Worm (Caenorhabditis elegans): ENCODE measurements around the gene R53.8.

Gene R53.8

DNA sequence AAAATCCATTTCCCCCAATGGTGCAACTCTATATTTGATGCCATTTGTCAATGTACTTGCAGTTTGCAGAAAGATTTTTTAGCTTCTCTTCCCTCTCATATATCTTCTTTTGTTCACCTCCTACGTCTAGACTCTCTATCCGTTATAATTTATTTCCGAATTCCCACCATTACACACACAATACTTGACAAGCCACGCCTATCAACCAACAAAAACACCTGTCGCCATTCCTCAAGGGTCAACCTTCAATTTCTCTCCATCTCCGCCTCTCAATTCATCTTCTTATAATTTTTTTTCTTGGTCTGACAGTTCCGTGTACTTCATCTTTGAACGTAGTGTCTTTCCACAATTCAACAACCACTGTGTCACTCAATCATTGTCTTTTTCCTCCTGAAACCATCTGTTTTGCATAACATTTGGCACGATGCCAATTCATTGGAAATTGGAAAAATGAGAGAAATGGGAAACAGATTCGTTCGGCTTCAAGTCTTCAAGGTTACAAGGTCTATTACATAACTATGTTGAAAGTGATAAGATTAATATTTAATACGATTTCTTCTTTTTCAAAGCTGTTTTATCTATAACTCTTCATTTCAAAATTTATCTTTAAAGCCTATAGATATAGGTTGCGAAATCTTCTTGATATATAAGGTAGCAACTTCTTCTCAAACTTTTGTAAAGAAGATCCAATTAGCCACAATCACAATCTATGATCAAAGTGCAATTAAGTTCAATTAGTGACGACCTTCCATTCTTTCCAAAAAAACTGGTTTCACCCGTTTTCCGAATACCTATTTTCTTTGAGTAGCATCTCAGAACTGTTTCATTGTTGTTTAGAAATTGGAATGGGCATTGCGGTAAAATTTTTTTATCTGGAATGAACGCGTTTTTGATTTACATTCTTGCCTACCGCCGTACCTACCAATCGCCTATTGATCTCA, 10.4 kb downstream of the R53.8 start:
- TF ChIP-seq flt-1 (GFP tag; IDR thresholded peaks at IDR 0.05) (no peak), sea-1 (GFP tag; conservative IDR thresholded peaks at IDR 0.05) (no peak), tbx-37 (GFP tag; conservative IDR thresholded peaks at IDR 0.05) (no peak), aly-1 (tag; optimal IDR thresholded peaks at IDR 0.05) (no peak), hnd-1 (tag; optimal IDR thresholded peaks at IDR 0.05) (no peak), ets-7 (tag; optimal IDR thresholded peaks at IDR 0.05) (no peak), B0310.2 (tag; optimal IDR thresholded peaks at IDR 0.05) (no peak), ama-1 (optimal IDR thresholded peaks at IDR 0.05) (no peak), F13C5.2 (tag; optimal IDR thresholded peaks at IDR 0.05) (no peak), tbx-11 (GFP tag; IDR thresholded peaks at IDR 0.05) (no peak), ceh-36 (tag; optimal IDR thresholded peaks at IDR 0.05) (no peak), hmg-4 (GFP tag; optimal IDR thresholded peaks at IDR 0.05) (no peak), scrt-1 (GFP tag; IDR thresholded peaks at IDR 0.05) (no peak), ceh-13 (GFP tag; optimal IDR thresholded peaks at IDR 0.05) (no peak), pes-1 (GFP tag; IDR thresholded peaks at IDR 0.05) (no peak)

- TF ChIP-seq ama-1 (optimal IDR thresholded peaks at IDR 0.05), result no peak
- no peak for TF ChIP-seq scrt-1 (GFP tag; IDR thresholded peaks at IDR 0.05)
- TF ChIP-seq flt-1 (GFP tag; IDR thresholded peaks at IDR 0.05), result no peak
These were observed 12.1 kb downstream of the R53.8 start for ce11 chrII:9988620-9989019.

- TF ChIP-seq F13C5.2 (tag; optimal IDR thresholded peaks at IDR 0.05) (no peak), ceh-36 (tag; optimal IDR thresholded peaks at IDR 0.05) (no peak), ama-1 (optimal IDR thresholded peaks at IDR 0.05) (no peak), hmbx-1 (tag; optimal IDR thresholded peaks at IDR 0.05) (no peak), ets-7 (tag; optimal IDR thresholded peaks at IDR 0.05) (no peak), ceh-13 (GFP tag; optimal IDR thresholded peaks at IDR 0.05) (no peak), tbx-11 (GFP tag; IDR thresholded peaks at IDR 0.05) (no peak), hnd-1 (tag; optimal IDR thresholded peaks at IDR 0.05) (no peak), hmg-4 (GFP tag; optimal IDR thresholded peaks at IDR 0.05) (no peak), B0310.2 (tag; optimal IDR thresholded peaks at IDR 0.05) (no peak), tbx-37 (GFP tag; conservative IDR thresholded peaks at IDR 0.05) (no peak), aly-1 (tag; optimal IDR thresholded peaks at IDR 0.05) (no peak), scrt-1 (GFP tag; IDR thresholded peaks at IDR 0.05) (no peak)
These were observed 13.0 kb downstream of the R53.8 start for ce11 chrII:9989533-9989932.

DNA sequence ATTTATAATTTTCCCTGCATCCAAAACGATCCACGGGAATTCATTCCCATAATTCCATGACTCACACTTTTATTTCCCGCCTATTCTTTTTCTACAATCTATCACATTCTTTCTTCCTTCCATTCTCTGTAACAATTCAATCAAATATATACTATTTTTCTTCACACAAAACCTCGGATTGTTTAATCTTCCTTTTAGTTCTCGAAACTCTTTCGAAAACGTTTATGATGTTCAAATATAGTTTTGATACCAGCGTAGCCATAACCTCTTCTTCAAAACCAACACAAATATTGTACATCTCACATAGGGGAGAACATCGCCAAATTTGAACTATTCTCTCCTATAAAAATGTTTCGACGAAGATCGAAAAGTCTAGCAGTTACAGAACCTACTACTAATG, 14.3 kb downstream of the R53.8 start, which contains the start of gene lec-3:
Gene lec-3, plus strand, starts transcription at position 301 of the 400 bp plus-strand sequence.
- TF ChIP-seq aly-1 (tag; optimal IDR thresholded peaks at IDR 0.05), result no peak
- TF ChIP-seq ceh-13 (GFP tag; optimal IDR thresholded peaks at IDR 0.05), result no peak
- TF ChIP-seq pes-1 (GFP tag; IDR thresholded peaks at IDR 0.05), result no peak
- TF ChIP-seq tra-4 (tag; optimal IDR thresholded peaks at IDR 0.05), result no peak
- no peak for TF ChIP-seq F13C5.2 (tag; optimal IDR thresholded peaks at IDR 0.05)
- TF ChIP-seq tbx-11 (GFP tag; IDR thresholded peaks at IDR 0.05), result no peak
- TF ChIP-seq sea-1 (GFP tag; conservative IDR thresholded peaks at IDR 0.05), result no peak
- no peak for TF ChIP-seq tbx-37 (GFP tag; conservative IDR thresholded peaks at IDR 0.05)
- TF ChIP-seq flt-1 (GFP tag; IDR thresholded peaks at IDR 0.05), result no peak
- no peak for TF ChIP-seq ets-7 (tag; optimal IDR thresholded peaks at IDR 0.05)

ce11 chrII:9992474-9992873, 16.0 kb downstream of the R53.8 start:
- TF ChIP-seq flt-1 (GFP tag; IDR thresholded peaks at IDR 0.05) (no peak), scrt-1 (GFP tag; IDR thresholded peaks at IDR 0.05) (no peak), hmbx-1 (tag; optimal IDR thresholded peaks at IDR 0.05) (no peak), ceh-36 (tag; optimal IDR thresholded peaks at IDR 0.05) (no peak), ama-1 (optimal IDR thresholded peaks at IDR 0.05) (no peak), pes-1 (GFP tag; IDR thresholded peaks at IDR 0.05) (no peak)

- TF ChIP-seq F13C5.2 (tag; optimal IDR thresholded peaks at IDR 0.05), result no peak
- TF ChIP-seq B0310.2 (tag; optimal IDR thresholded peaks at IDR 0.05), result no peak
- no peak for TF ChIP-seq pes-1 (GFP tag; IDR thresholded peaks at IDR 0.05)
- no peak for TF ChIP-seq tra-4 (tag; optimal IDR thresholded peaks at IDR 0.05)
- TF ChIP-seq hnd-1 (tag; optimal IDR thresholded peaks at IDR 0.05), result no peak
- TF ChIP-seq tbx-37 (GFP tag; conservative IDR thresholded peaks at IDR 0.05), result no peak
- no peak for TF ChIP-seq tbx-11 (GFP tag; IDR thresholded peaks at IDR 0.05)
- TF ChIP-seq scrt-1 (GFP tag; IDR thresholded peaks at IDR 0.05), result no peak
These were observed 18.2 kb downstream of the R53.8 start for ce11 chrII:9994679-9995078.

DNA sequence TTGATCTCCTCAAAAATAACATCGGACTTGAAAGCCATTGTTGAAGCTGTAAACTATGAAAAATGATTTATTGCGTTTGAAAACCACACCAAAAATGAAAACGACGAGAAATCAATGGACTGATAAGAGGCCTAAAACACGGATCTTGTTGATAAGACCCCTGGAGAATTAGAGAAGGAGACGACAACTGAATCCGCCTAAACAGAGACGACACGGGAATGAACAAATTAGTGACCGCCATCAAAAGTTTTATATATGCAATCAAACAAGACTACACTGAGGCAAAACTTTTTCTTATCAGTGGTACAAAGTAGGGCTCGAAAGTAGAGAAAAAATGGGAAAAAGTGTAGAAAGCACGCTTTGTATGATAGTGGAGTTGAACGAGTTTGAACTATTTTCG, 24.6 kb downstream of the R53.8 start, which contains the start of gene nlt-1:
Gene nlt-1, minus strand, starts transcription at position 78 of the 400 bp plus-strand sequence.
- no peak for TF ChIP-seq hmbx-1 (tag; optimal IDR thresholded peaks at IDR 0.05)
- TF ChIP-seq ceh-13 (GFP tag; optimal IDR thresholded peaks at IDR 0.05), result no peak
- TF ChIP-seq scrt-1 (GFP tag; IDR thresholded peaks at IDR 0.05), result no peak
- no peak for TF ChIP-seq ama-1 (optimal IDR thresholded peaks at IDR 0.05)
- no peak for TF ChIP-seq pes-1 (GFP tag; IDR thresholded peaks at IDR 0.05)
- no peak for TF ChIP-seq B0310.2 (tag; optimal IDR thresholded peaks at IDR 0.05)
- TF ChIP-seq ceh-36 (tag; optimal IDR thresholded peaks at IDR 0.05), result no peak
- no peak for TF ChIP-seq ets-7 (tag; optimal IDR thresholded peaks at IDR 0.05)
- no peak for TF ChIP-seq tra-4 (tag; optimal IDR thresholded peaks at IDR 0.05)
- no peak for TF ChIP-seq F13C5.2 (tag; optimal IDR thresholded peaks at IDR 0.05)
- TF ChIP-seq hmg-4 (GFP tag; optimal IDR thresholded peaks at IDR 0.05), result no peak
- TF ChIP-seq sea-1 (GFP tag; conservative IDR thresholded peaks at IDR 0.05), result no peak
- no peak for TF ChIP-seq flt-1 (GFP tag; IDR thresholded peaks at IDR 0.05)
- TF ChIP-seq tbx-37 (GFP tag; conservative IDR thresholded peaks at IDR 0.05), result no peak
- TF ChIP-seq hnd-1 (tag; optimal IDR thresholded peaks at IDR 0.05), result no peak
- TF ChIP-seq tbx-11 (GFP tag; IDR thresholded peaks at IDR 0.05), result no peak
